Worm (Caenorhabditis elegans): ENCODE results near the gene Y44A6D.6.
A peak's percentile ranks its signal among the peaks of the same experiment; 100 is the strongest.

The Y44A6D.6 gene

ce11 chrV:20778257-20778697 lies 28.9 kb upstream of the Y44A6D.6 start (continued):
- TF ChIP-seq F37B4.10 (GFP tag; IDR thresholded peaks at IDR 0.05) (no peak), ztf-28 (GFP tag; IDR thresholded peaks at IDR 0.05) (no peak), hrde-1 (tag; optimal IDR thresholded peaks at IDR 0.05; ENCODE audit: borderline replicate concordance) (no peak), mxl-1 (tag; optimal IDR thresholded peaks at IDR 0.05) (no peak), cebp-1 (GFP tag; IDR thresholded peaks at IDR 0.05) (0 out of 2 replicates have a peak, but pooled peaks have one; percentile 26), cebp-1 (tag; optimal IDR thresholded peaks at IDR 0.05) (peak; percentile 92), hmg-20 (GFP tag; IDR thresholded peaks at IDR 0.05) (peak; percentile 76), unc-62 (GFP tag; optimal IDR thresholded peaks at IDR 0.05) (no peak), bed-1 (GFP tag; IDR thresholded peaks at IDR 0.05) (no peak), ekl-4 (GFP tag; IDR thresholded peaks at IDR 0.05) (peak; percentile 82), pbrm-1 (GFP tag; IDR thresholded peaks at IDR 0.05) (peak; percentile 92), B0035.1 (tag; optimal IDR thresholded peaks at IDR 0.05) (peak; percentile 70), hlh-26 (GFP tag; conservative IDR thresholded peaks at IDR 0.05) (no peak), repo-1 (tag; optimal IDR thresholded peaks at IDR 0.05) (peak; percentile 60), hmg-1.2 (GFP tag; IDR thresholded peaks at IDR 0.05) (peak; percentile 94), egrh-3 (GFP tag; IDR thresholded peaks at IDR 0.05) (peak; percentile 50; the same call in 1 of the 2 replicates), aptf-2 (GFP tag; conservative IDR thresholded peaks at IDR 0.05) (0 out of 2 replicates have a peak, but pooled peaks have one; percentile 40), nfya-1 (tag; optimal IDR thresholded peaks at IDR 0.05; ENCODE audit: borderline replicate concordance, insufficient read depth) (no peak), sdz-38 (tag; optimal IDR thresholded peaks at IDR 0.05) (no peak), rec-8 (tag; optimal IDR thresholded peaks at IDR 0.05) (no peak), egl-18 (GFP tag; IDR thresholded peaks at IDR 0.05) (no peak), unc-130 (GFP tag; optimal IDR thresholded peaks at IDR 0.05) (no peak), cebp-2 (GFP tag; IDR thresholded peaks at IDR 0.05) (no peak), B0261.1 (tag; optimal IDR thresholded peaks at IDR 0.05) (no peak), attf-6 (GFP tag; IDR thresholded peaks at IDR 0.05) (no peak), F49E8.2 (tag; optimal IDR thresholded peaks at IDR 0.05; ENCODE audit: insufficient read depth) (no peak), F33H1.4 (GFP tag; IDR thresholded peaks at IDR 0.05) (no peak), F10E7.11 (tag; optimal IDR thresholded peaks at IDR 0.05) (no peak), snpc-1.1 (tag; optimal IDR thresholded peaks at IDR 0.05; ENCODE audit: insufficient read depth) (no peak), lin-26 (GFP tag; IDR thresholded peaks at IDR 0.05) (peak; percentile 75; the same call in 1 of the 2 replicates), lin-54 (GFP tag; optimal IDR thresholded peaks at IDR 0.05) (peak; percentile 71), lag-1 (GFP tag; IDR thresholded peaks at IDR 0.05) (no peak), athp-1 (tag; optimal IDR thresholded peaks at IDR 0.05) (peak; percentile 3), pha-4 (tag; optimal IDR thresholded peaks at IDR 0.05) (no peak), ceh-91 (GFP tag; IDR thresholded peaks at IDR 0.05) (no peak)

DNA sequence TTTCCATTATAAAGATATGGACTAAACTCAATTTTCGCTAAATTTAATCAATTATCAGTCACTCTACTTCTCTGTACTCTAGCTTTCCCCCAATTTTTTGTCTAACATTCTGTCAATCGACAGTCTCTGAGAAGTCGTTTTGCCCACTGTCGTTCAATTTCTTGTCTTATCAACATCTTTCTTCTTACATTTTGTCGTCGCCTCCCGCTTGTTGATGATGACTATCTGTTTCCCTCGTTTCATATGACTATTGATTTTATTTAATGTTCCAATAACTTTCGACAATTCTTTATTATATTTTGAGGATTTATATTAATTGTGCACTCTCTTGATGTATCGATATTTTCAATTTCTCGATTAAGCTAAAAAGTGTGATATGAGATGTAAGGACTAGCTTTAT lies 28.3 kb upstream of the Y44A6D.6 start:
- TF ChIP-seq egl-44 (GFP tag; IDR thresholded peaks at IDR 0.05) (0 out of 2 replicates have a peak, but pooled peaks have one; percentile 28), F57A8.1 (GFP tag; optimal IDR thresholded peaks at IDR 0.05) (no peak), B0261.1 (tag; optimal IDR thresholded peaks at IDR 0.05) (no peak), nhr-80 (tag; optimal IDR thresholded peaks at IDR 0.05) (peak; percentile 20), snpc-3.4 (tag; optimal IDR thresholded peaks at IDR 0.05) (no peak), fkh-3 (tag; optimal IDR thresholded peaks at IDR 0.05) (no peak)

All from whole organism, young adult.